Fruit fly (Drosophila melanogaster) whole organism: ENCODE measurements around the gene Acp29AB.

Experiments used
- CG8478 ChIP-seq: fragments of >200 bp; optimal IDR thresholded peaks from 2 replicates; lab custom pipeline; 2018; ENCODE audit warnings: inconsistent platforms
- pan ChIP-seq: fragments of >200 bp; optimal IDR thresholded peaks from 2 replicates; lab custom pipeline; 2017
- psq ChIP-seq: fragments of >200 bp; optimal IDR thresholded peaks from 2 replicates; lab custom pipeline; 2017

- TF ChIP-seq CG8478 (lab: Kevin White, UChicago) (no peak), psq (lab: Kevin White, UChicago) (no peak), pan (no peak)
These were observed 46.8 kb downstream of the Acp29AB start, which contains the start of gene CG7778 for dm6 chr2L:8346260-8346659.
